Worm (Caenorhabditis elegans): ENCODE results near the gene pqn-68.

DNA sequence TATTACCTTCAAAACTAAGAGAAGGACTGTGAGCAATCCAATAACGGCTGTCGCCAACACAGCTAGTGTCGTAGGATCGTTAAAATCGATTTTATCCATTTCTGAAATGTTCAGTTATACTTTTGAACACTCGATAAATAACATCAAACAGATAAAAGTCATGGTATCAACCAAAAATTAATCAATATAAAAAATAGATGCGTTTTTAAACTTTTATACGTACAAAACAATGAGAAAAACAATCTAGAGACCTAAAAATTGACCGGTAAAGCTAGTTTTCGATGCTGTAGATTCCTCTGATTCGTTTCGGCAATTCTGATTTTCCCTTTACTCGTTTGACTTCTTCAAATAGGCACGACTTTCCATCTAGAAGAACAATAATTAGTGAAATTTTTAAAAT, 14.7 kb downstream of the pqn-68 start, which contains the start of gene R186.3:
- TF ChIP-seq lin-13 (tag; optimal IDR thresholded peaks at IDR 0.05) = no peak
- TF ChIP-seq ceh-39 (tag; optimal IDR thresholded peaks at IDR 0.05) = no peak
- TF ChIP-seq pha-4 (tag; optimal IDR thresholded peaks at IDR 0.05) = no peak
- TF ChIP-seq lsy-2 (tag; optimal IDR thresholded peaks at IDR 0.05) = no peak
